Fruit fly (Drosophila melanogaster) whole organism, prepupa: ENCODE data around the gene CG7370.

ENCODE experiments used
- Blimp-1 ChIP-seq: fragments of 200-800 bp; sonication (Bioruptor generic); optimal IDR thresholded peaks from 3 replicates; lab custom pipeline; 2017; ENCODE audit warnings: missing biosample characterization, missing genetic modification characterization, mild to moderate bottlenecking, moderate library complexity, missing genetic modification reagents
- CG10631 ChIP-seq: fragments of 200-800 bp; sonication (Bioruptor generic); optimal IDR thresholded peaks from 2 replicates; lab custom pipeline; 2016; ENCODE audit warnings: missing biosample characterization, missing genetic modification characterization
- CG11762 ChIP-seq: fragments of 200-800 bp; sonication (Bioruptor generic); optimal IDR thresholded peaks from 3 replicates; lab custom pipeline; 2016; ENCODE audit warnings: missing biosample characterization, missing genetic modification characterization; ENCODE audit not compliant: insufficient read depth
- CG11902 ChIP-seq: fragments of 200-800 bp; sonication (Bioruptor generic); optimal IDR thresholded peaks from 3 replicates; lab custom pipeline; 2016; ENCODE audit warnings: missing biosample characterization, missing genetic modification characterization
- CG15336 ChIP-seq: fragments of 200-800 bp; sonication (Bioruptor generic); IDR thresholded peaks from 2 replicates; pipeline ENCODE4 v1.3.6; 2022; ENCODE audit warnings: missing biosample characterization, missing genetic modification characterization
- CG1621 ChIP-seq: fragments of 200-800 bp; sonication (Bioruptor generic); optimal IDR thresholded peaks from 3 replicates; lab custom pipeline; 2018; ENCODE audit warnings: missing biosample characterization, mild to moderate bottlenecking, missing genetic modification characterization
- CG16779 ChIP-seq: fragments of 200-800 bp; sonication (Bioruptor generic); optimal IDR thresholded peaks from 3 replicates; lab custom pipeline; 2017; ENCODE audit warnings: missing biosample characterization, mild to moderate bottlenecking, missing genetic modification characterization
- CG3032 ChIP-seq: fragments of 200-800 bp; optimal IDR thresholded peaks from 2 replicates; lab custom pipeline; 2019; ENCODE audit warnings: missing biosample characterization, mild to moderate bottlenecking, missing genetic modification characterization, moderate library complexity
- CG31627 ChIP-seq: fragments of 200-800 bp; sonication (Bioruptor generic); optimal IDR thresholded peaks from 3 replicates; lab custom pipeline; 2016; ENCODE audit warnings: missing biosample characterization, missing genetic modification characterization
- CG32006 ChIP-seq: fragments of 200-800 bp; sonication (Bioruptor generic); optimal IDR thresholded peaks from 3 replicates; lab custom pipeline; 2017; ENCODE audit warnings: missing biosample characterization, mild to moderate bottlenecking, missing genetic modification characterization
- CG34406 ChIP-seq: fragments of 200-800 bp; sonication (Bioruptor generic); optimal IDR thresholded peaks from 3 replicates; lab custom pipeline; 2016; ENCODE audit warnings: missing biosample characterization, missing genetic modification characterization
- CG3919 ChIP-seq: fragments of 200-800 bp; sonication (Bioruptor generic); optimal IDR thresholded peaks from 3 replicates; lab custom pipeline; 2016; ENCODE audit warnings: missing biosample characterization, missing genetic modification characterization
- CG4318 ChIP-seq: fragments of 200-800 bp; sonication (Bioruptor generic); optimal IDR thresholded peaks from 3 replicates; lab custom pipeline; 2017; ENCODE audit warnings: missing biosample characterization, mild to moderate bottlenecking, missing genetic modification characterization
- CG6163 ChIP-seq: fragments of 200-800 bp; sonication (Bioruptor generic); IDR thresholded peaks from 3 replicates; pipeline ENCODE4 v1.3.6; 2022; ENCODE audit warnings: missing biosample characterization, missing genetic modification characterization
- CG6792 ChIP-seq: fragments of 200-800 bp; sonication (Bioruptor generic); optimal IDR thresholded peaks from 3 replicates; lab custom pipeline; 2016; ENCODE audit warnings: missing biosample characterization, missing genetic modification characterization
- CG6808 ChIP-seq: fragments of 200-800 bp; sonication (Bioruptor generic); optimal IDR thresholded peaks from 3 replicates; lab custom pipeline; 2017; ENCODE audit warnings: missing biosample characterization, missing genetic modification characterization, mild to moderate bottlenecking, moderate library complexity, missing genetic modification reagents
- CG6854 ChIP-seq: fragments of 200-800 bp; sonication (Bioruptor generic); optimal IDR thresholded peaks from 2 replicates; lab custom pipeline; 2017; ENCODE audit warnings: missing biosample characterization, mild to moderate bottlenecking, missing genetic modification characterization
- CG8119 ChIP-seq: fragments of 200-800 bp; sonication (Bioruptor generic); IDR thresholded peaks from 3 replicates; pipeline ENCODE4 v1.3.6; 2022; ENCODE audit warnings: missing biosample characterization, missing genetic modification characterization
- CG8319 ChIP-seq: fragments of 200-800 bp; sonication (Bioruptor generic); optimal IDR thresholded peaks from 3 replicates; lab custom pipeline; 2016; ENCODE audit warnings: missing biosample characterization, missing genetic modification characterization
- CG8632 ChIP-seq: fragments of 200-800 bp; sonication (Bioruptor generic); optimal IDR thresholded peaks from 3 replicates; lab custom pipeline; 2016; ENCODE audit warnings: missing biosample characterization, missing genetic modification characterization
- CG9139 ChIP-seq: fragments of 200-800 bp; sonication (Bioruptor generic); optimal IDR thresholded peaks from 3 replicates; lab custom pipeline; 2017; ENCODE audit warnings: missing biosample characterization, mild to moderate bottlenecking, missing genetic modification characterization
- Eip75B ChIP-seq: fragments of 200-800 bp; sonication (Bioruptor generic); optimal IDR thresholded peaks from 3 replicates; lab custom pipeline; 2016; ENCODE audit warnings: missing biosample characterization, missing genetic modification characterization
- Eip78C ChIP-seq: fragments of 200-800 bp; sonication (Bioruptor generic); peaks from one replicate; lab custom pipeline; 2016; ENCODE audit warnings: missing biosample characterization, missing genetic modification characterization
- Eip93F ChIP-seq: fragments of 200-800 bp; sonication (Bioruptor generic); optimal IDR thresholded peaks from 2 replicates; lab custom pipeline; 2016; ENCODE audit warnings: missing biosample characterization, mild to moderate bottlenecking, missing genetic modification characterization
- Ets96B ChIP-seq: fragments of 200-800 bp; optimal IDR thresholded peaks from 2 replicates; lab custom pipeline; 2019; ENCODE audit warnings: missing biosample characterization, mild to moderate bottlenecking, missing genetic modification characterization, moderate library complexity
- Gug ChIP-seq: fragments of 200-800 bp; sonication (Bioruptor generic); IDR thresholded peaks from 2 replicates; pipeline ENCODE4 v1.3.6; 2022; ENCODE audit warnings: missing biosample characterization, missing genetic modification characterization
- Hr38 ChIP-seq: sonication (Bioruptor generic); optimal IDR thresholded peaks from 2 replicates; lab custom pipeline; 2016; ENCODE audit warnings: missing biosample characterization, missing genetic modification characterization
- Hr39 ChIP-seq: fragments of 200-800 bp; sonication (Bioruptor generic); optimal IDR thresholded peaks from 2 replicates; lab custom pipeline; 2016; ENCODE audit warnings: missing biosample characterization, missing genetic modification characterization
- Hr4 ChIP-seq: fragments of 200-800 bp; sonication (Bioruptor generic); optimal IDR thresholded peaks from 3 replicates; lab custom pipeline; 2016; ENCODE audit warnings: missing biosample characterization, missing genetic modification characterization
- Lpt ChIP-seq: fragments of 200-800 bp; sonication (Bioruptor generic); optimal IDR thresholded peaks from 3 replicates; lab custom pipeline; 2016; ENCODE audit warnings: missing biosample characterization, missing genetic modification characterization
- OdsH ChIP-seq: fragments of 200-800 bp; sonication (Bioruptor generic); optimal IDR thresholded peaks from 3 replicates; lab custom pipeline; 2016; ENCODE audit warnings: missing biosample characterization, missing genetic modification characterization
- Smox ChIP-seq: fragments of 200-800 bp; sonication (Bioruptor generic); optimal IDR thresholded peaks from 3 replicates; lab custom pipeline; 2016; ENCODE audit warnings: missing biosample characterization, missing genetic modification characterization
- Sox102F ChIP-seq: fragments of 200-800 bp; sonication (Bioruptor generic); optimal IDR thresholded peaks from 2 replicates; lab custom pipeline; 2016; ENCODE audit warnings: missing biosample characterization, mild to moderate bottlenecking, missing genetic modification characterization
- Sox15 ChIP-seq: fragments of 200-800 bp; sonication (Bioruptor generic); optimal IDR thresholded peaks from 3 replicates; lab custom pipeline; 2016; ENCODE audit warnings: missing biosample characterization, missing genetic modification characterization
- cyc ChIP-seq: fragments of 200-800 bp; sonication (Bioruptor generic); optimal IDR thresholded peaks from 3 replicates; lab custom pipeline; 2016; ENCODE audit warnings: missing biosample characterization, missing genetic modification characterization
- dac ChIP-seq: fragments of 200-800 bp; sonication (Bioruptor generic); optimal IDR thresholded peaks from 2 replicates; lab custom pipeline; 2017; ENCODE audit warnings: missing biosample characterization, mild to moderate bottlenecking, missing genetic modification characterization
- dsx ChIP-seq: fragments of 200-800 bp; optimal IDR thresholded peaks from 3 replicates; lab custom pipeline; 2019; ENCODE audit warnings: missing biosample characterization, mild to moderate bottlenecking, missing genetic modification characterization, moderate library complexity; ENCODE audit not compliant: poor library complexity, severe bottlenecking
- esn ChIP-seq: fragments of 200-800 bp; sonication (Bioruptor generic); optimal IDR thresholded peaks from 2 replicates; lab custom pipeline; 2016; ENCODE audit warnings: missing biosample characterization, mild to moderate bottlenecking, missing genetic modification characterization, moderate library complexity
- fd59A ChIP-seq: fragments of 200-800 bp; sonication (Bioruptor generic); optimal IDR thresholded peaks from 2 replicates; lab custom pipeline; 2017; ENCODE audit warnings: missing biosample characterization, mild to moderate bottlenecking, missing genetic modification characterization, missing genetic modification reagents
- fd85E ChIP-seq: fragments of 200-800 bp; sonication (Bioruptor generic); optimal IDR thresholded peaks from 3 replicates; lab custom pipeline; 2016; ENCODE audit warnings: missing biosample characterization, missing genetic modification characterization
- fkh ChIP-seq: fragments of 200-800 bp; sonication (Bioruptor generic); optimal IDR thresholded peaks from 3 replicates; lab custom pipeline; 2017; ENCODE audit warnings: missing biosample characterization, mild to moderate bottlenecking, missing genetic modification characterization, moderate library complexity
- lz ChIP-seq: fragments of 200-800 bp; sonication (Bioruptor generic); optimal IDR thresholded peaks from 3 replicates; lab custom pipeline; 2016; ENCODE audit warnings: missing biosample characterization, missing genetic modification characterization
- spab ChIP-seq: fragments of 200-800 bp; sonication (Bioruptor generic); optimal IDR thresholded peaks from 2 replicates; lab custom pipeline; 2017; ENCODE audit warnings: missing biosample characterization, mild to moderate bottlenecking, missing genetic modification characterization, missing genetic modification reagents
- vri ChIP-seq: fragments of 200-800 bp; sonication (Bioruptor generic); optimal IDR thresholded peaks from 3 replicates; lab custom pipeline; 2016; ENCODE audit warnings: missing biosample characterization, mild to moderate bottlenecking, missing genetic modification characterization

The CG7370 gene

DNA sequence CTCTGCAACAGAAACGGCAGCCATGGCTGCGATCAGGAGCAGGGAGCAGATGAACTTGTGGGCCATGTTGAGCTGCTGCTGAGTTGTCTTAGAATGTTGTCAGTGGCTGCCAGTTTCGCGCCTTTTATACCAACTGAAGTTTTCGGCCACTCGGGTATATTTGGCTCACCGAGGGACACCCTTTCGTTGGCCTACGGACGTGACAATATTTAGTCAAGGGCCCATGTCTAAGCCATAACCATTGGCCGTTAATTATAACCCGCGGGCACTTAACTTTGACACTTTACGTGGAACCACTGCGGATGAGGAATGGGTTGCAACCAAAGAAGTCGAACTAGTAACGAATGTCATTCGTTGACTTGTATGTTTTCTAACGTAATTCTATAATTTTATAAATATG is 36.2 kb upstream of the CG7370 start, which contains the start of gene CG14568:
Gene CG14568 (minus strand): TSS at position 101 of the 400 bp plus-strand sequence.
- TF ChIP-seq CG6792: no peak
- no peak for TF ChIP-seq CG31627 (GFP tag; lab: Kevin White, UChicago)

- TF ChIP-seq Blimp-1 (GFP tag; lab: Kevin White, UChicago) (no peak), lz (GFP tag; lab: Kevin White, UChicago) (no peak), fkh (no peak), CG32006 (GFP tag; lab: Kevin White, UChicago) (no peak), Hr4 (GFP tag; lab: Kevin White, UChicago) (no peak), Smox (no peak), CG3919 (GFP tag; lab: Kevin White, UChicago) (no peak), CG6808 (GFP tag; lab: Kevin White, UChicago) (no peak), spab (GFP tag; lab: Kevin White, UChicago) (no peak), CG8632 (GFP tag; lab: Kevin White, UChicago) (no peak), Lpt (GFP tag; lab: Kevin White, UChicago) (no peak), CG4318 (GFP tag; lab: Kevin White, UChicago) (no peak), CG11902 (GFP tag; lab: Kevin White, UChicago) (no peak), dac (no peak), CG8319 (no peak), esn (GFP tag; lab: Kevin White, UChicago) (no peak), CG6854 (GFP tag; lab: Kevin White, UChicago) (no peak)
Observed at dm6 chr3L:21733799-21734198, 35.8 kb upstream of the CG7370 start, which contains the start of gene CG14573. Gene CG14573, plus strand, starts transcription at chr3L:21734099.

DNA sequence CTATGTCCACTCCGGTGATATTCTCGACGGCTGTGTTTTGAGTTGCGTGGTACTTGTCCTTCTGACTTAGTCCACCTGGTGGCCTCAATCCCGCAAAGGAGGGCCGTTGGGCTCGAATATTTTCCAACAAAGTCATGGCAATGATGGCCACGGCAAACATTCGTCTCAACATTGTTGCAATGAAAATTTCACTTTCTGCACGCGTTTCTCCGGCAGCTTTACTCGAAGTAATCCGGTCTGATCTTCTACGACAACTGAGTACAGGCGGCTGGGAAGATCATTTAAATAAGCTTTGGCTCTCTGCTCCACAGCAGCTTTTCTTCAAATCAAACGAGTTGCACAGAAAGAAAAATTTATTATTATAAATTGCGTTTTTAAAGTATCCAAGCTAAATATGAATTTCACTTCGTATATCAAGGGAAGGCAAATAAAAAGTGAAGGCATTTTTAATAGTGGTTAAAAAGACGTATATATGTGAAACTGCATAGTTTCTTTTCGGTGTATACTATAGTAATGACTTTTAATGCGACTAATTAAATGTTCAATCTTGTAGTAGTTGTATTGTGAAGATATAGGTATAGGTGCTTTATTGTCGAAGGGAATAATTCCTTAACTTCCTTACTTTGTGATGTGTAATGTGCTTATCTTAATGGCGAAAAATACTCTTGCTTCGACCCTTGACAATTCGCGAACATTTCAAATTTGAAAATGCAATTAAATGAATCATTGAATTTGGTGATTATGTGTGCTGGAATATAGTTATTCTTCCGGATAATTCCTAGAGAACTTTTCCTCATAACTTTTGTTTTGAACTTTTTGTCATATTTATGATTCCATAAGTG is 31.2 kb upstream of the CG7370 start, which contains the start of gene CG14567:
Gene CG14567 (minus strand): TSS at position 256 of the 842 bp plus-strand sequence.
- TF ChIP-seq vri: no peak
- TF ChIP-seq Gug (GFP tag; lab: Robert Waterston, UW): peak; percentile 55; the same call in 1 of the 2 replicates
- peak; percentile 74 for TF ChIP-seq CG6163 (GFP tag; lab: Robert Waterston, UW)
- TF ChIP-seq CG11902 (GFP tag; lab: Kevin White, UChicago): peak; percentile 27
- TF ChIP-seq CG16779 (tag; lab: Kevin White, UChicago): peak; percentile 2
- TF ChIP-seq CG8119 (GFP tag; lab: Robert Waterston, UW): peak; percentile 67
- peak; percentile 70 for TF ChIP-seq Ets96B (tag; lab: Kevin White, UChicago)
- no peak for TF ChIP-seq fd85E
- TF ChIP-seq CG15336 (GFP tag; lab: Robert Waterston, UW): peak; percentile 74
- TF ChIP-seq Sox15: peak; percentile 41
- TF ChIP-seq CG10631 (GFP tag; lab: Kevin White, UChicago): peak; percentile 45
- TF ChIP-seq CG9139 (GFP tag; lab: Kevin White, UChicago): no peak
- peak; percentile 1 for TF ChIP-seq spab (GFP tag; lab: Kevin White, UChicago)
- TF ChIP-seq fd59A: no peak
- TF ChIP-seq CG31627 (GFP tag; lab: Kevin White, UChicago): peak; percentile 73
- peak; percentile 62 for TF ChIP-seq CG3919 (GFP tag; lab: Kevin White, UChicago)
- peak; percentile 18 for TF ChIP-seq CG11762 (GFP tag; lab: Kevin White, UChicago)
- TF ChIP-seq Eip93F: no peak
- TF ChIP-seq CG34406: peak; percentile 56
- TF ChIP-seq Hr39 (GFP tag; lab: Kevin White, UChicago): peak; percentile 69
- peak; percentile 34 for TF ChIP-seq CG3032 (tag; lab: Kevin White, UChicago)
- peak; percentile 55 for TF ChIP-seq lz (GFP tag; lab: Kevin White, UChicago)
- peak; percentile 81 for TF ChIP-seq CG32006 (GFP tag; lab: Kevin White, UChicago)
- peak; percentile 54 for TF ChIP-seq CG8632 (GFP tag; lab: Kevin White, UChicago)
- no peak for TF ChIP-seq Hr38 (GFP tag; lab: Kevin White, UChicago)
- TF ChIP-seq Eip75B (GFP tag; lab: Kevin White, UChicago): peak; percentile 64
- TF ChIP-seq Sox102F (GFP tag; lab: Kevin White, UChicago): peak; percentile 53
- TF ChIP-seq CG1621 (tag; lab: Kevin White, UChicago): no peak
- peak; percentile 56 for TF ChIP-seq cyc (GFP tag; lab: Kevin White, UChicago)
- TF ChIP-seq OdsH: peak; percentile 68
- peak; percentile 61 for TF ChIP-seq CG6792
- peak; percentile 93 for TF ChIP-seq Eip78C (GFP tag; lab: Kevin White, UChicago)
- peak; percentile 55 for TF ChIP-seq Smox
- peak; percentile 76 for TF ChIP-seq Hr4 (GFP tag; lab: Kevin White, UChicago)
- peak; percentile 28 for TF ChIP-seq Blimp-1 (GFP tag; lab: Kevin White, UChicago)
- TF ChIP-seq dsx (GFP tag; lab: Kevin White, UChicago): peak; percentile 92
